Fruit fly (Drosophila melanogaster): ENCODE data around the gene CG12535.
A peak's percentile ranks its signal among the peaks of the same experiment; 100 is the strongest.

CG12535 gene

DNA sequence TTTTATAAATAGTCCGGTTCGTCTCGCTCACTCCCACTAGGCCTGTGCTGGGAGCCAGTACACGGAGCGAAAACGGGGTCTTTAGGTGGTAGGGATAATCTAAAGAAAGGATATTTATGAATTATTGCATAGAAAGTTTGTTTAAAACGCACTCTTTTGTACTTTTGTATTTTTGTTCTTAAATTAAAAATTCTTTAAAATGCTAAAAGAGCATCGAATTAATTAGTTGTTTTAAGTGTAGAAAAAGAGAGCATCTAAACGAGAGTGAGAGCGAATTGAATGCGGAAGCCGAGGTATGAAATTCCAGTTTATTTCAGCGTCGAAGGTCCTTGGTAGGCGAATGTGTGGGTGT lies 21.2 kb downstream of the CG12535 start (continued):
- TF ChIP-seq Rfx (GFP tag; IDR thresholded peaks at IDR 0.05) (peak; percentile 32; the same call in 1 of the 2 replicates), dysf (GFP tag; IDR thresholded peaks at IDR 0.05) (peak; percentile 47; the same call in 1 of the 3 replicates), tgo (GFP tag; IDR thresholded peaks at IDR 0.05) (peak; percentile 28; the same call in 1 of the 3 replicates), CG12071 (GFP tag; optimal IDR thresholded peaks at IDR 0.05) (no peak), Hey (tag; optimal IDR thresholded peaks at IDR 0.05) (no peak), Stat92E (GFP tag; optimal IDR thresholded peaks at IDR 0.05) (peak in 1 of 3 experiments; percentile 25), CG3847 (GFP tag; IDR thresholded peaks at IDR 0.05) (peak; percentile 46; the same call in 1 of the 2 replicates), Scr (GFP tag; IDR thresholded peaks at IDR 0.05; ENCODE audit: partially characterized antibody) (no peak), CkIIα-i1 (GFP tag; IDR thresholded peaks at IDR 0.05) (no peak), D (optimal IDR thresholded peaks at IDR 0.05) (no peak), D (GFP tag; optimal IDR thresholded peaks at IDR 0.05) (peak; percentile 50), CG8359 (GFP tag; optimal IDR thresholded peaks at IDR 0.05; ENCODE audit: borderline replicate concordance) (no peak), CG6854 (GFP tag; optimal IDR thresholded peaks at IDR 0.05) (no peak), CG6654 (GFP tag; optimal IDR thresholded peaks at IDR 0.05) (no peak), CG2678 (tag; optimal IDR thresholded peaks at IDR 0.05) (peak; percentile 46), HLH3B (GFP tag; IDR thresholded peaks at IDR 0.05) (peak; percentile 64), Six4 (GFP tag; optimal IDR thresholded peaks at IDR 0.05) (peak; percentile 41), CG4404 (GFP tag; IDR thresholded peaks at IDR 0.05) (peak; percentile 94), gfzf (GFP tag; optimal IDR thresholded peaks at IDR 0.05) (no peak), CG13123 (GFP tag; optimal IDR thresholded peaks at IDR 0.05) (peak; percentile 63), fd102C (GFP tag; optimal IDR thresholded peaks at IDR 0.05) (peak; percentile 97), D19A (tag; optimal IDR thresholded peaks at IDR 0.05) (peak; percentile 43), CG12769 (tag; optimal IDR thresholded peaks at IDR 0.05) (peak; percentile 38), dmrt99B (tag; optimal IDR thresholded peaks at IDR 0.05) (peak; percentile 73), Atf-2 (GFP tag; optimal IDR thresholded peaks at IDR 0.05) (peak; percentile 79), insv (GFP tag; optimal IDR thresholded peaks at IDR 0.05) (no peak), luna (GFP tag; optimal IDR thresholded peaks at IDR 0.05) (no peak), Antp (GFP tag; optimal IDR thresholded peaks at IDR 0.05) (peak; percentile 53), nerfin-2 (GFP tag; IDR thresholded peaks at IDR 0.05; ENCODE audit: partially characterized antibody) (no peak), CG34224 (GFP tag; IDR thresholded peaks at IDR 0.05; ENCODE audit: partially characterized antibody) (no peak), tio (GFP tag; optimal IDR thresholded peaks at IDR 0.05) (peak; percentile 76), Trl (optimal IDR thresholded peaks at IDR 0.05) (no peak), Trl (GFP tag; optimal IDR thresholded peaks at IDR 0.05) (peak; percentile 68), CG17802 (tag; optimal IDR thresholded peaks at IDR 0.05) (no peak), tup (GFP tag; optimal IDR thresholded peaks at IDR 0.05) (peak; percentile 28), CG10366 (GFP tag; IDR thresholded peaks at IDR 0.05) (peak; percentile 69), Sin3A (optimal IDR thresholded peaks at IDR 0.05) (no peak), CG33213 (GFP tag; optimal IDR thresholded peaks at IDR 0.05) (peak; percentile 33), grau (tag; optimal IDR thresholded peaks at IDR 0.05) (peak; percentile 84), gce (GFP tag; IDR thresholded peaks at IDR 0.05) (no peak), ac (GFP tag; optimal IDR thresholded peaks at IDR 0.05) (peak; percentile 95), Dip2 (GFP tag; IDR thresholded peaks at IDR 0.05) (no peak), wek (GFP tag; optimal IDR thresholded peaks at IDR 0.05) (peak; percentile 11), Ssrp (tag; optimal IDR thresholded peaks at IDR 0.05) (peak; percentile 86), CG6683 (GFP tag; optimal IDR thresholded peaks at IDR 0.05) (no peak), ro (GFP tag; IDR thresholded peaks at IDR 0.05) (peak; percentile 42), Aef1 (GFP tag; IDR thresholded peaks at IDR 0.05) (peak; percentile 16; the same call in 1 of the 3 replicates), Optix (GFP tag; IDR thresholded peaks at IDR 0.05) (peak; percentile 64), toy (GFP tag; IDR thresholded peaks at IDR 0.05) (no peak), Xbp1 (GFP tag; optimal IDR thresholded peaks at IDR 0.05) (peak; percentile 84), CG9817 (tag; optimal IDR thresholded peaks at IDR 0.05) (peak; percentile 50), CG4617 (GFP tag; optimal IDR thresholded peaks at IDR 0.05; ENCODE audit: borderline replicate concordance) (peak; percentile 53)
